Worm (Caenorhabditis elegans): ENCODE results near the gene ZK512.11.

ce11 chrIII:9152950-9153349 is 8.9 kb downstream of the ZK512.11 start:
- no peak for TF ChIP-seq him-1 (tag; optimal IDR thresholded peaks at IDR 0.05)
- TF ChIP-seq W03F9.2 (tag; optimal IDR thresholded peaks at IDR 0.05), result no peak
- TF ChIP-seq dao-5 (tag; optimal IDR thresholded peaks at IDR 0.05), result no peak

Data from whole organism, L4/young adult.